Fruit fly (Drosophila melanogaster): ENCODE measurements around the gene Fum3.

The Fum3 gene

dm6 chr3L:11417273-11418040 lies 48.2 kb downstream of the Fum3 start (continued):
- peak; percentile 92 for TF ChIP-seq dmrt99B (tag; optimal IDR thresholded peaks at IDR 0.05)
- TF ChIP-seq CG13123 (GFP tag; optimal IDR thresholded peaks at IDR 0.05) = peak; percentile 1
- TF ChIP-seq onecut (GFP tag; IDR thresholded peaks at IDR 0.05) = peak; percentile 78
- peak; percentile 81 for TF ChIP-seq pnt (GFP tag; optimal IDR thresholded peaks at IDR 0.05)
- peak; percentile 31 for TF ChIP-seq Scr (GFP tag; IDR thresholded peaks at IDR 0.05; ENCODE audit: partially characterized antibody)
- peak; percentile 67; the same call in 1 of the 2 replicates for TF ChIP-seq Drgx (GFP tag; IDR thresholded peaks at IDR 0.05)
- peak; percentile 64 for TF ChIP-seq CG31388 (GFP tag; optimal IDR thresholded peaks at IDR 0.05)
- TF ChIP-seq CG14441 (GFP tag; IDR thresholded peaks at IDR 0.05) = peak; percentile 91
- TF ChIP-seq Mes4 (GFP tag; optimal IDR thresholded peaks at IDR 0.05) = peak; percentile 52
- peak; percentile 63 for TF ChIP-seq CG5953 (GFP tag; IDR thresholded peaks at IDR 0.05)
- TF ChIP-seq CG8478 (optimal IDR thresholded peaks at IDR 0.05) = no peak
- TF ChIP-seq nom (GFP tag; optimal IDR thresholded peaks at IDR 0.05) = no peak
- peak; percentile 95 for TF ChIP-seq D19A (tag; optimal IDR thresholded peaks at IDR 0.05)
- TF ChIP-seq psq (GFP tag; optimal IDR thresholded peaks at IDR 0.05) = peak; percentile 57
- TF ChIP-seq ase (GFP tag; IDR thresholded peaks at IDR 0.05) = peak; percentile 83
- peak; percentile 75 for TF ChIP-seq CG13775 (GFP tag; optimal IDR thresholded peaks at IDR 0.05)
- TF ChIP-seq CG4404 (GFP tag; IDR thresholded peaks at IDR 0.05) = peak; percentile 85
- peak; percentile 95 for TF ChIP-seq CG2678 (tag; optimal IDR thresholded peaks at IDR 0.05)
- peak; percentile 71 for TF ChIP-seq CG9817 (tag; optimal IDR thresholded peaks at IDR 0.05)
- TF ChIP-seq CG4707 (GFP tag; optimal IDR thresholded peaks at IDR 0.05) = peak; percentile 94
- no peak; the same call in 1 of the 2 replicates for TF ChIP-seq Bgb (GFP tag; IDR thresholded peaks at IDR 0.05; ENCODE audit: partially characterized antibody)
- TF ChIP-seq Hr3 (GFP tag; optimal IDR thresholded peaks at IDR 0.05) = peak; percentile 81
- TF ChIP-seq Bteb2 (GFP tag; optimal IDR thresholded peaks at IDR 0.05) = peak; percentile 31
- peak; percentile 90 for TF ChIP-seq sob (GFP tag; IDR thresholded peaks at IDR 0.05)
- TF ChIP-seq mirr (GFP tag; optimal IDR thresholded peaks at IDR 0.05) = no peak
- peak; percentile 40 for TF ChIP-seq HLH54F (GFP tag; optimal IDR thresholded peaks at IDR 0.05)
- TF ChIP-seq lilli (GFP tag; optimal IDR thresholded peaks at IDR 0.05) = peak; percentile 71
- peak; percentile 20 for TF ChIP-seq tup (GFP tag; optimal IDR thresholded peaks at IDR 0.05)
- TF ChIP-seq slou (GFP tag; optimal IDR thresholded peaks at IDR 0.05) = peak; percentile 48
- TF ChIP-seq CG31365 (tag; optimal IDR thresholded peaks at IDR 0.05) = peak; percentile 35
- no peak for TF ChIP-seq CHES-1-like (GFP tag; optimal IDR thresholded peaks at IDR 0.05)
- TF ChIP-seq so (GFP tag; IDR thresholded peaks at IDR 0.05) = peak; percentile 90
- peak; percentile 64 for TF ChIP-seq sug (tag; optimal IDR thresholded peaks at IDR 0.05)
- TF ChIP-seq CG2116 (GFP tag; optimal IDR thresholded peaks at IDR 0.05) = peak; percentile 52
- TF ChIP-seq zfh2 (GFP tag; optimal IDR thresholded peaks at IDR 0.05) = no peak
- TF ChIP-seq jing (GFP tag; optimal IDR thresholded peaks at IDR 0.05) = peak; percentile 39
- peak; percentile 20; the same call in 1 of the 2 replicates for TF ChIP-seq nerfin-2 (GFP tag; IDR thresholded peaks at IDR 0.05; ENCODE audit: partially characterized antibody)
- TF ChIP-seq Dbx (GFP tag; IDR thresholded peaks at IDR 0.05) = peak; percentile 82; the same call in 1 of the 3 replicates
- no peak for TF ChIP-seq Hey (tag; optimal IDR thresholded peaks at IDR 0.05)
- TF ChIP-seq CG12299 (tag; optimal IDR thresholded peaks at IDR 0.05) = peak; percentile 58
- peak; percentile 45 for TF ChIP-seq Side (GFP tag; optimal IDR thresholded peaks at IDR 0.05)
- peak; percentile 32 for TF ChIP-seq B-H2 (GFP tag; optimal IDR thresholded peaks at IDR 0.05)
- no peak for TF ChIP-seq sc (optimal IDR thresholded peaks at IDR 0.05)
- peak; percentile 83 for TF ChIP-seq sc (GFP tag; optimal IDR thresholded peaks at IDR 0.05)
- TF ChIP-seq CG11695 (GFP tag; IDR thresholded peaks at IDR 0.05) = peak; percentile 87
- peak; percentile 90 for TF ChIP-seq sisA (GFP tag; IDR thresholded peaks at IDR 0.05)
- peak; percentile 31; the same call in 1 of the 2 replicates for TF ChIP-seq tna (GFP tag; IDR thresholded peaks at IDR 0.05; ENCODE audit: partially characterized antibody)
- peak; percentile 62 for TF ChIP-seq Fer2 (tag; optimal IDR thresholded peaks at IDR 0.05)
- peak; percentile 85 for TF ChIP-seq CG3847 (GFP tag; IDR thresholded peaks at IDR 0.05)
- peak; percentile 77 for TF ChIP-seq CG6683 (GFP tag; optimal IDR thresholded peaks at IDR 0.05)

Data from whole organism, embryonic.